Fruit fly (Drosophila melanogaster) whole organism, wandering third instar larva: ENCODE data around the gene Gmd.

Experiments
- Abd-B ChIP-seq: fragments of >200 bp; optimal IDR thresholded peaks from 2 replicates; lab custom pipeline; 2017; ENCODE audit warnings: missing biosample characterization, missing genetic modification characterization
- CG32264 ChIP-seq: fragments of 200-800 bp; sonication (Bioruptor generic); optimal IDR thresholded peaks from 2 replicates; lab custom pipeline; 2016; ENCODE audit warnings: missing biosample characterization, missing genetic modification characterization
- CrebA ChIP-seq: fragments of 200-800 bp; sonication (Bioruptor generic); optimal IDR thresholded peaks from 2 replicates; lab custom pipeline; 2016; ENCODE audit warnings: missing biosample characterization, mild to moderate bottlenecking, missing genetic modification characterization, borderline replicate concordance
- Hr78 ChIP-seq: fragments of >200 bp; optimal IDR thresholded peaks from 2 replicates; lab custom pipeline; 2017; ENCODE audit warnings: missing biosample characterization, missing genetic modification characterization
- dmrt93B ChIP-seq: fragments of 200-800 bp; sonication (Bioruptor generic); optimal IDR thresholded peaks from 2 replicates; lab custom pipeline; 2018; ENCODE audit warnings: missing biosample characterization, mild to moderate bottlenecking, missing genetic modification characterization
- psq ChIP-seq: fragments of 200-800 bp; sonication (Bioruptor generic); optimal IDR thresholded peaks from 3 replicates; lab custom pipeline; 2017; ENCODE audit warnings: missing biosample characterization, mild to moderate bottlenecking, missing genetic modification characterization, moderate library complexity
- sv ChIP-seq: fragments of 200-800 bp; sonication (Bioruptor generic); optimal IDR thresholded peaks from 3 replicates; lab custom pipeline; 2016; ENCODE audit warnings: missing biosample characterization, missing genetic modification characterization
- usp ChIP-seq: fragments of >200 bp; optimal IDR thresholded peaks from 2 replicates; lab custom pipeline; 2017; ENCODE audit warnings: missing biosample characterization, missing genetic modification characterization
- woc ChIP-seq: sonication (Bioruptor generic); optimal IDR thresholded peaks from 2 replicates; lab custom pipeline; 2016; ENCODE audit warnings: missing biosample characterization, mild to moderate bottlenecking, missing genetic modification characterization

- no peak for TF ChIP-seq psq
- no peak for TF ChIP-seq CrebA
- TF ChIP-seq woc (GFP tag; lab: Kevin White, UChicago) = no peak
- no peak for TF ChIP-seq CG32264 (GFP tag; lab: Kevin White, UChicago)
- TF ChIP-seq dmrt93B (GFP tag; lab: Kevin White, UChicago) = no peak
- no peak for TF ChIP-seq Hr78 (GFP tag; lab: Kevin White, UChicago)
- no peak for TF ChIP-seq Abd-B (GFP tag; lab: Kevin White, UChicago)
- no peak for TF ChIP-seq sv (GFP tag; lab: Kevin White, UChicago)
- no peak for TF ChIP-seq usp (GFP tag; lab: Kevin White, UChicago)
These were observed 5.3 kb upstream of the Gmd start for dm6 chr2L:4982098-4982646.
